Fruit fly (Drosophila melanogaster) S2 (cell line): ENCODE measurements around the gene CG13000.

ENCODE experiments used
- CG8478 ChIP-seq: fragments of >200 bp; optimal IDR thresholded peaks from 2 replicates; lab custom pipeline; 2018
- CTCF ChIP-seq, 2 experiments: fragments of >200 bp; optimal IDR thresholded peaks; 2 replicates each; lab custom pipeline; 2018

- TF ChIP-seq CG8478 (lab: Kevin White, UChicago) (no peak), CTCF (optimal IDR thresholded peaks at IDR 0.05; lab: Kevin White, UChicago) (no peak)
Observed at dm6 chrX:16934430-16934829, 13.8 kb downstream of the CG13000 start.
